Fruit fly (Drosophila melanogaster) whole organism, embryonic: Measurements from ENCODE around the gene Yp1.

Experiments used
- CG10654 ChIP-seq: fragments of 200-800 bp; sonication (Bioruptor generic); optimal IDR thresholded peaks from 2 replicates; lab custom pipeline; 2016; ENCODE audit warnings: missing biosample characterization, missing genetic modification characterization
- CG14441 ChIP-seq: fragments of 200-800 bp; sonication (Bioruptor generic); IDR thresholded peaks from 2 replicates; pipeline ENCODE4 v1.3.6; 2022; ENCODE audit warnings: missing biosample characterization, missing genetic modification characterization
- CG14667 ChIP-seq: fragments of 200-800 bp; sonication (Bioruptor generic); IDR thresholded peaks from 2 replicates; pipeline ENCODE4 v1.3.6; 2022; ENCODE audit warnings: missing biosample characterization, missing genetic modification characterization
- CG15479 ChIP-seq: fragments of 200-800 bp; sonication (Bioruptor generic); optimal IDR thresholded peaks from 3 replicates; lab custom pipeline; 2019; ENCODE audit warnings: missing biosample characterization, mild to moderate bottlenecking, missing genetic modification characterization, moderate library complexity
- CG17359 ChIP-seq: fragments of 200-800 bp; sonication (Bioruptor generic); optimal IDR thresholded peaks from 3 replicates; lab custom pipeline; 2018; ENCODE audit warnings: missing biosample characterization, mild to moderate bottlenecking, missing genetic modification characterization, moderate library complexity
- CG17385 ChIP-seq: fragments of 200-800 bp; sonication (Bioruptor generic); optimal IDR thresholded peaks from 3 replicates; lab custom pipeline; 2018; ENCODE audit warnings: missing biosample characterization, mild to moderate bottlenecking, missing genetic modification characterization
- CG2678 ChIP-seq: fragments of 200-800 bp; sonication (Bioruptor generic); optimal IDR thresholded peaks from 3 replicates; lab custom pipeline; 2019; ENCODE audit warnings: missing biosample characterization, mild to moderate bottlenecking, missing genetic modification characterization, moderate library complexity
- CG2875 ChIP-seq: fragments of 200-800 bp; sonication (Bioruptor generic); optimal IDR thresholded peaks from 2 replicates; lab custom pipeline; 2017; ENCODE audit warnings: missing biosample characterization, mild to moderate bottlenecking, missing genetic modification characterization, missing genetic modification reagents
- CG34422 ChIP-seq: fragments of 200-800 bp; sonication (Bioruptor generic); IDR thresholded peaks from 3 replicates; pipeline ENCODE4 v1.3.6; 2022; ENCODE audit warnings: missing biosample characterization, missing genetic modification characterization
- CG3838 ChIP-seq: fragments of 200-800 bp; sonication (Bioruptor generic); optimal IDR thresholded peaks from 3 replicates; lab custom pipeline; 2016; ENCODE audit warnings: missing biosample characterization, missing genetic modification characterization
- CG42726 ChIP-seq: fragments of 200-800 bp; sonication (Bioruptor generic); IDR thresholded peaks from 2 replicates; pipeline ENCODE4 v1.3.6; 2022; ENCODE audit warnings: missing biosample characterization, missing genetic modification characterization; ENCODE audit not compliant: partially characterized antibody
- CG43689 ChIP-seq: fragments of 200-800 bp; sonication (Bioruptor generic); IDR thresholded peaks from 2 replicates; pipeline ENCODE4 v1.3.6; 2022; ENCODE audit warnings: missing biosample characterization, missing genetic modification characterization
- CG4707 ChIP-seq: fragments of 200-800 bp; sonication (Bioruptor generic); optimal IDR thresholded peaks from 2 replicates; lab custom pipeline; 2018; ENCODE audit warnings: missing biosample characterization, mild to moderate bottlenecking, missing genetic modification characterization, moderate library complexity
- CG4854 ChIP-seq: fragments of 200-800 bp; sonication (Bioruptor generic); optimal IDR thresholded peaks from 2 replicates; lab custom pipeline; 2016; ENCODE audit warnings: missing biosample characterization, missing genetic modification characterization, inconsistent platforms
- CG5180 ChIP-seq: fragments of 200-800 bp; sonication (Bioruptor generic); optimal IDR thresholded peaks from 3 replicates; lab custom pipeline; 2017; ENCODE audit warnings: missing biosample characterization, missing genetic modification characterization, mild to moderate bottlenecking, moderate library complexity, missing genetic modification reagents
- CG6683 ChIP-seq: fragments of 200-800 bp; sonication (Bioruptor generic); optimal IDR thresholded peaks from 2 replicates; lab custom pipeline; 2017; ENCODE audit warnings: missing biosample characterization, mild to moderate bottlenecking, missing genetic modification characterization, missing genetic modification reagents
- CG6689 ChIP-seq: fragments of 200-800 bp; sonication (Bioruptor generic); IDR thresholded peaks from 2 replicates; pipeline ENCODE4 v1.3.6; 2022; ENCODE audit warnings: missing biosample characterization, missing genetic modification characterization
- CG8388 ChIP-seq: fragments of 200-800 bp; sonication (Bioruptor generic); optimal IDR thresholded peaks from 2 replicates; lab custom pipeline; 2019; ENCODE audit warnings: missing biosample characterization, mild to moderate bottlenecking, missing genetic modification characterization, moderate library complexity
- CG9609 ChIP-seq: fragments of 200-800 bp; sonication (Bioruptor generic); optimal IDR thresholded peaks from 3 replicates; lab custom pipeline; 2016; ENCODE audit warnings: missing biosample characterization, missing genetic modification characterization
- CrebB ChIP-seq: fragments of 200-800 bp; sonication (Bioruptor generic); optimal IDR thresholded peaks from 3 replicates; lab custom pipeline; 2018; ENCODE audit warnings: missing biosample characterization, mild to moderate bottlenecking, missing genetic modification characterization
- D ChIP-seq, 2 experiments: fragments of 200-800 bp in 1 of 2; fragments of >200 bp in 1 of 2; sonication (Bioruptor generic) in 1 of 2; optimal IDR thresholded peaks; 2 replicates in 1 of 2; 3 replicates in 1 of 2; lab custom pipeline; 2017; ENCODE audit warnings: mild to moderate bottlenecking in 1 of 2, missing biosample characterization in 1 of 2, missing genetic modification characterization in 1 of 2, missing genetic modification reagents in 1 of 2
- Dip2 ChIP-seq: fragments of 200-800 bp; sonication (Bioruptor generic); IDR thresholded peaks from 2 replicates; pipeline ENCODE4 v1.3.6; 2022; ENCODE audit warnings: missing biosample characterization, missing genetic modification characterization
- Ets97D ChIP-seq: fragments of 200-800 bp; sonication (Bioruptor generic); optimal IDR thresholded peaks from 3 replicates; lab custom pipeline; 2016; ENCODE audit warnings: missing biosample characterization, missing genetic modification characterization
- Hr39 ChIP-seq: fragments of >200 bp; optimal IDR thresholded peaks from 2 replicates; lab custom pipeline; 2017
- Hr51 ChIP-seq, 2 experiments: fragments of 200-800 bp; sonication (Bioruptor generic); optimal IDR thresholded peaks; 2 replicates in 1 of 2; 3 replicates in 1 of 2; lab custom pipeline; 2016 to 2018; ENCODE audit warnings: missing biosample characterization in 2 of 2, missing genetic modification characterization in 2 of 2, mild to moderate bottlenecking in 1 of 2, moderate library complexity in 1 of 2
- Lpt ChIP-seq: fragments of >200 bp; optimal IDR thresholded peaks from 2 replicates; lab custom pipeline; 2018; ENCODE audit warnings: missing biosample characterization, missing genetic modification characterization
- Max ChIP-seq: fragments of 200-800 bp; sonication (Bioruptor generic); optimal IDR thresholded peaks from 2 replicates; lab custom pipeline; 2016; ENCODE audit warnings: missing biosample characterization, mild to moderate bottlenecking, missing genetic modification characterization
- Rx ChIP-seq: fragments of 200-800 bp; sonication (Bioruptor generic); IDR thresholded peaks from 2 replicates; pipeline ENCODE4 v1.3.6; 2022; ENCODE audit warnings: missing biosample characterization, missing genetic modification characterization
- Spps ChIP-seq: fragments of 200-800 bp; sonication (Bioruptor generic); optimal IDR thresholded peaks from 2 replicates; lab custom pipeline; 2018; ENCODE audit warnings: missing biosample characterization, mild to moderate bottlenecking, missing genetic modification characterization
- Xbp1 ChIP-seq: fragments of 200-800 bp; sonication (Bioruptor generic); optimal IDR thresholded peaks from 3 replicates; lab custom pipeline; 2016; ENCODE audit warnings: missing biosample characterization, mild to moderate bottlenecking, missing genetic modification characterization
- Xrp1 ChIP-seq: fragments of 200-800 bp; sonication (Bioruptor generic); IDR thresholded peaks from 2 replicates; pipeline ENCODE4 v1.3.6; 2022; ENCODE audit warnings: missing biosample characterization, missing genetic modification characterization
- btn ChIP-seq: fragments of 200-800 bp; sonication (Bioruptor generic); optimal IDR thresholded peaks from 2 replicates; lab custom pipeline; 2016; ENCODE audit warnings: missing biosample characterization, missing genetic modification characterization
- caup ChIP-seq: fragments of 200-800 bp; sonication (Bioruptor generic); optimal IDR thresholded peaks from 3 replicates; lab custom pipeline; 2017; ENCODE audit warnings: missing biosample characterization, mild to moderate bottlenecking, missing genetic modification characterization, moderate library complexity; ENCODE audit not compliant: severe bottlenecking
- chm ChIP-seq: fragments of 200-800 bp; sonication (Bioruptor generic); IDR thresholded peaks from 2 replicates; pipeline ENCODE4 v1.3.6; 2022; ENCODE audit warnings: missing biosample characterization, missing genetic modification characterization
- danr ChIP-seq: fragments of 200-800 bp; sonication (Bioruptor generic); IDR thresholded peaks from 2 replicates; pipeline ENCODE4 v1.3.6; 2022; ENCODE audit warnings: missing biosample characterization, missing genetic modification characterization
- dimm ChIP-seq: fragments of 200-800 bp; sonication (Bioruptor generic); IDR thresholded peaks from 2 replicates; pipeline ENCODE4 v1.3.6; 2022; ENCODE audit warnings: missing biosample characterization, missing genetic modification characterization
- eve ChIP-seq, 2 experiments: fragments of >200 bp; optimal IDR thresholded peaks; 2 replicates each; lab custom pipeline; 2017; ENCODE audit warnings: missing biosample characterization in 2 of 2, missing genetic modification characterization in 2 of 2
- hbn ChIP-seq: fragments of 200-800 bp; sonication (Bioruptor generic); IDR thresholded peaks from 2 replicates; pipeline ENCODE4 v1.3.6; 2022; ENCODE audit warnings: missing biosample characterization, missing genetic modification characterization; ENCODE audit not compliant: partially characterized antibody
- kah ChIP-seq: fragments of 200-800 bp; sonication (Bioruptor generic); optimal IDR thresholded peaks from 2 replicates; lab custom pipeline; 2018; ENCODE audit warnings: missing biosample characterization, mild to moderate bottlenecking, missing genetic modification characterization
- lmd ChIP-seq: fragments of 200-800 bp; sonication (Bioruptor generic); IDR thresholded peaks from 2 replicates; pipeline ENCODE4 v1.3.6; 2022; ENCODE audit warnings: missing biosample characterization, missing genetic modification characterization
- pfk ChIP-seq: fragments of 200-800 bp; sonication (Bioruptor generic); optimal IDR thresholded peaks from 2 replicates; lab custom pipeline; 2018; ENCODE audit warnings: missing biosample characterization, mild to moderate bottlenecking, missing genetic modification characterization, moderate library complexity
- sc ChIP-seq, 3 experiments: fragments of >200 bp in 2 of 3; fragments of 200-800 bp in 1 of 3; sonication (Bioruptor generic) in 1 of 3; optimal IDR thresholded peaks; 2 replicates in 2 of 3; 3 replicates in 1 of 3; lab custom pipeline; 2017; ENCODE audit warnings: mild to moderate bottlenecking in 1 of 3, missing biosample characterization in 1 of 3, missing genetic modification characterization in 1 of 3, missing genetic modification reagents in 1 of 3
- sima ChIP-seq: fragments of 200-800 bp; sonication (Bioruptor generic); optimal IDR thresholded peaks from 2 replicates; lab custom pipeline; 2016; ENCODE audit warnings: missing biosample characterization, missing genetic modification characterization
- sqz ChIP-seq: fragments of 200-800 bp; sonication (Bioruptor generic); optimal IDR thresholded peaks from 3 replicates; lab custom pipeline; 2018; ENCODE audit warnings: missing biosample characterization, mild to moderate bottlenecking, missing genetic modification characterization
- tin ChIP-seq: fragments of 200-800 bp; sonication (Bioruptor generic); optimal IDR thresholded peaks from 3 replicates; lab custom pipeline; 2016; ENCODE audit warnings: missing biosample characterization, missing genetic modification characterization
- trem ChIP-seq: fragments of 200-800 bp; optimal IDR thresholded peaks from 3 replicates; lab custom pipeline; 2019; ENCODE audit warnings: missing biosample characterization, mild to moderate bottlenecking, missing genetic modification characterization, moderate library complexity
- vfl ChIP-seq: fragments of 200-800 bp; sonication (Bioruptor generic); optimal IDR thresholded peaks from 2 replicates; lab custom pipeline; 2016; ENCODE audit warnings: missing biosample characterization, missing genetic modification characterization

Yp1 gene

DNA sequence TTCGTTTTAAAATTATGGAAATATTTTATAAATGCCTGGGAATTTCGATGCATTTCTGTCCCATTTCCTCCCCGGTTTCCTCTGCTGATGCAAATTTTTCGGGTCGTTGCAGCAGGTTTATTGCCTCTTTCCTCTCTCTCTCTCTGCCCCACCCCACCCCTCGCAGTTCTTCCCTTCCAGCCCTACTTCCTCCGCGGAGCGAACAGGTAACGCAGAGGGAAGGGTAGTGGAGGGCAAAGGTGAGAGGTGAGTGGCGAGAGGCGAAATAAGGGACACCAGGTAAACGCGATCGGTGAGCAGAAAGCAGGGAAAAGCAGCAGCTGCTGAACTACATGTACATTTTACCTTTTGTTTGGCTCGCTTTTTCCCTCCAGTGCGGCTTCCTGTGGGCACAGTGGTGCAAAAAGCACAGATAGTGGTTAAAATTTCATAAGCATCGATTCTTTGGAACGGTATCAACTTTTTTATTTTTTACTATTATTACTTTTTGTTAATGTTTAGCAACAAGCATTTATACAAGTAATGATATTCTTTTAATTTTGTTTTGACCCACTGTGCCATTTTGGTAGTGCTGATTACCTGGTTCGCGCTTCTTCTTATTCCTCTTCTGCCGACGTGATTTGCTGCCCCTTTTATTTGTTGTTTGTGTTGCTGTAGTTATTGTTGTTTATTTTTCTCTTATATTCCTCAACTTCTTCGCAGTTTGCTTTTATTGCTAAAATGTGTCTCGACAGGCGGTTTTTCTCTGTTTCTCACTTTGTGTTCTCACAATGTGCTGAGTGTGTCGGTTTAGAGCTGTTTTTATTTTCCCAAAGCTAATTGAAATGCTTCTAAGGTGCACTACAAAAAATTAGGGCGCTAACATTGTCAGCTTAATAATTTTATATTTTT is 34.7 kb downstream of the Yp1 start (continued):
- peak; percentile 41 for TF ChIP-seq trem (tag; lab: Kevin White, UChicago)
- no peak for TF ChIP-seq Dip2 (GFP tag; lab: Robert Waterston, UW)
- no peak for TF ChIP-seq sima (GFP tag; lab: Kevin White, UChicago)
- peak in 1 of 2 experiments; percentile 9 for TF ChIP-seq eve (GFP tag; optimal IDR thresholded peaks at IDR 0.05; lab: Kevin White, UChicago)
- TF ChIP-seq CG2875 (GFP tag; lab: Kevin White, UChicago), result peak; percentile 58
- TF ChIP-seq CG14441, result peak; percentile 63; the same call in 1 of the 2 replicates
- peak; percentile 30 to 69 for TF ChIP-seq Hr51 (GFP tag; optimal IDR thresholded peaks at IDR 0.05; lab: Kevin White, UChicago)
- peak; percentile 13 for TF ChIP-seq caup (GFP tag; lab: Kevin White, UChicago)
- TF ChIP-seq CG8388 (GFP tag; lab: Kevin White, UChicago), result peak; percentile 65
- TF ChIP-seq lmd (GFP tag; lab: Robert Waterston, UW), result peak; percentile 72
- TF ChIP-seq Ets97D (GFP tag; lab: Kevin White, UChicago), result no peak
- peak; percentile 90 for TF ChIP-seq Xrp1
- TF ChIP-seq CG6683 (GFP tag; lab: Kevin White, UChicago), result no peak
- peak; percentile 57 for TF ChIP-seq CG2678
- peak; percentile 77 for TF ChIP-seq chm (GFP tag; lab: Robert Waterston, UW)
- no peak for TF ChIP-seq CG10654 (GFP tag; lab: Kevin White, UChicago)
- no peak for TF ChIP-seq danr (GFP tag; lab: Robert Waterston, UW)
- TF ChIP-seq Max (GFP tag; lab: Kevin White, UChicago), result peak; percentile 14
- TF ChIP-seq btn (GFP tag; lab: Kevin White, UChicago), result no peak
- no peak for TF ChIP-seq hbn (GFP tag; lab: Robert Waterston, UW)
- peak; percentile 43 for TF ChIP-seq Spps
- TF ChIP-seq CG14667 (GFP tag; lab: Robert Waterston, UW), result 0 out of 2 replicates have a peak, but pooled peaks have one; percentile 30
- no peak for TF ChIP-seq kah (GFP tag; lab: Kevin White, UChicago)
- peak; percentile 48; the same call in 1 of the 2 replicates for TF ChIP-seq CG43689
- TF ChIP-seq CG5180 (GFP tag; lab: Kevin White, UChicago), result no peak
- no peak for TF ChIP-seq D (optimal IDR thresholded peaks at IDR 0.05; lab: Kevin White, UChicago)
- TF ChIP-seq D (GFP tag; optimal IDR thresholded peaks at IDR 0.05; lab: Kevin White, UChicago), result peak; percentile 48
- peak; percentile 64 for TF ChIP-seq CG34422
- TF ChIP-seq CG9609, result peak; percentile 42
- TF ChIP-seq CG4854 (GFP tag; lab: Kevin White, UChicago), result peak; percentile 30
- no peak for TF ChIP-seq CG42726 (GFP tag; lab: Robert Waterston, UW)
- TF ChIP-seq tin (GFP tag; lab: Kevin White, UChicago), result peak; percentile 57
- peak; percentile 79 for TF ChIP-seq CG17385 (GFP tag; lab: Kevin White, UChicago)
- peak; percentile 73 for TF ChIP-seq CG15479 (GFP tag; lab: Kevin White, UChicago)
- no peak for TF ChIP-seq Hr39
- TF ChIP-seq CG4707 (GFP tag; lab: Kevin White, UChicago), result peak; percentile 94
- TF ChIP-seq sc (optimal IDR thresholded peaks at IDR 0.05; lab: Kevin White, UChicago), result no peak
- peak; percentile 42 for TF ChIP-seq sc (GFP tag; optimal IDR thresholded peaks at IDR 0.05; lab: Kevin White, UChicago)
- TF ChIP-seq CrebB (tag; lab: Kevin White, UChicago), result no peak
- peak; percentile 49 for TF ChIP-seq CG17359 (tag; lab: Kevin White, UChicago)
- no peak for TF ChIP-seq sqz (GFP tag; lab: Kevin White, UChicago)
- peak; percentile 23 for TF ChIP-seq vfl (GFP tag; lab: Kevin White, UChicago)
- TF ChIP-seq CG6689 (GFP tag; lab: Robert Waterston, UW), result peak; percentile 76
- TF ChIP-seq Rx (GFP tag; lab: Robert Waterston, UW), result peak; percentile 35; the same call in 1 of the 2 replicates
- TF ChIP-seq CG3838 (GFP tag; lab: Kevin White, UChicago), result no peak
- no peak for TF ChIP-seq pfk (GFP tag; lab: Kevin White, UChicago)
- peak; percentile 56 for TF ChIP-seq Xbp1 (GFP tag; lab: Kevin White, UChicago)
- TF ChIP-seq Lpt (GFP tag; lab: Kevin White, UChicago), result no peak
- TF ChIP-seq dimm (GFP tag; lab: Robert Waterston, UW), result no peak
